Fruit fly (Drosophila melanogaster): ENCODE measurements around the gene CG2218.
A peak's percentile ranks its signal among the peaks of the same experiment; 100 is the strongest.

Gene CG2218

dm6 chr3R:30388215-30388871 is 39.7 kb downstream of the CG2218 start (continued):
- TF ChIP-seq CG1602 (GFP tag; optimal IDR thresholded peaks at IDR 0.05) (peak; percentile 96), CG8944 (GFP tag; optimal IDR thresholded peaks at IDR 0.05) (peak; percentile 97), Poxn (GFP tag; IDR thresholded peaks at IDR 0.05) (peak; percentile 32; the same call in 1 of the 2 replicates), Tbp (GFP tag; optimal IDR thresholded peaks at IDR 0.05) (no peak), da (GFP tag; optimal IDR thresholded peaks at IDR 0.05) (peak; percentile 91), CG15514 (GFP tag; optimal IDR thresholded peaks at IDR 0.05) (peak; percentile 83), CG14965 (GFP tag; optimal IDR thresholded peaks at IDR 0.05; ENCODE audit: borderline replicate concordance) (peak; percentile 85), slp2 (GFP tag; optimal IDR thresholded peaks at IDR 0.05) (peak; percentile 98), CG2120 (GFP tag; optimal IDR thresholded peaks at IDR 0.05) (peak; percentile 97), NC2β (GFP tag; optimal IDR thresholded peaks at IDR 0.05) (peak; percentile 93), gro (GFP tag; optimal IDR thresholded peaks at IDR 0.05) (peak; percentile 96), CG8924 (tag; optimal IDR thresholded peaks at IDR 0.05) (peak; percentile 96), CG2202 (tag; optimal IDR thresholded peaks at IDR 0.05) (peak; percentile 78), gcm (GFP tag; optimal IDR thresholded peaks at IDR 0.05) (peak; percentile 87), CHES-1-like (GFP tag; optimal IDR thresholded peaks at IDR 0.05) (peak; percentile 98), sima (GFP tag; optimal IDR thresholded peaks at IDR 0.05) (peak; percentile 93), CG10274 (GFP tag; optimal IDR thresholded peaks at IDR 0.05) (peak; percentile 95), hb (GFP tag; IDR thresholded peaks at IDR 0.05; ENCODE audit: partially characterized antibody) (no peak), Dp (GFP tag; optimal IDR thresholded peaks at IDR 0.05) (no peak), vvl (GFP tag; IDR thresholded peaks at IDR 0.05) (peak; percentile 91), CG14710 (tag; optimal IDR thresholded peaks at IDR 0.05) (peak; percentile 97), CG12942 (GFP tag; optimal IDR thresholded peaks at IDR 0.05) (peak; percentile 94), crp (GFP tag; optimal IDR thresholded peaks at IDR 0.05) (peak; percentile 26 to 77), sug (tag; optimal IDR thresholded peaks at IDR 0.05) (peak; percentile 94), gt (GFP tag; IDR thresholded peaks at IDR 0.05) (peak; percentile 76), CG8089 (GFP tag; optimal IDR thresholded peaks at IDR 0.05) (peak; percentile 97), Drgx (GFP tag; IDR thresholded peaks at IDR 0.05) (peak; percentile 90), CG3163 (GFP tag; optimal IDR thresholded peaks at IDR 0.05) (no peak), zf30C (GFP tag; optimal IDR thresholded peaks at IDR 0.05) (peak; percentile 4), CoRest (tag; optimal IDR thresholded peaks at IDR 0.05) (peak; percentile 99), CG6765 (GFP tag; optimal IDR thresholded peaks at IDR 0.05) (peak; percentile 94), CG31388 (GFP tag; optimal IDR thresholded peaks at IDR 0.05) (peak; percentile 86), dan (GFP tag; IDR thresholded peaks at IDR 0.05) (peak; percentile 69; the same call in 1 of the 2 replicates), Gsc (GFP tag; IDR thresholded peaks at IDR 0.05) (peak; percentile 82), TFAM (GFP tag; optimal IDR thresholded peaks at IDR 0.05) (peak; percentile 73), CG10959 (GFP tag; IDR thresholded peaks at IDR 0.05) (peak; percentile 80), lola (GFP tag; optimal IDR thresholded peaks at IDR 0.05) (peak in 1 of 3 experiments; percentile 99), Sox100B (GFP tag; optimal IDR thresholded peaks at IDR 0.05) (peak; percentile 99), CG11696 (GFP tag; IDR thresholded peaks at IDR 0.05) (peak; percentile 68; the same call in 1 of the 2 replicates), danr (GFP tag; IDR thresholded peaks at IDR 0.05) (peak; percentile 90), Mes4 (GFP tag; optimal IDR thresholded peaks at IDR 0.05) (peak; percentile 97), CG2199 (GFP tag; IDR thresholded peaks at IDR 0.05) (peak; percentile 54; the same call in 2 of the 3 replicates), CG11398 (GFP tag; optimal IDR thresholded peaks at IDR 0.05) (peak; percentile 97), inv (GFP tag; IDR thresholded peaks at IDR 0.05; ENCODE audit: partially characterized antibody) (no peak), Vsx1 (GFP tag; optimal IDR thresholded peaks at IDR 0.05) (peak; percentile 87), Dip2 (GFP tag; IDR thresholded peaks at IDR 0.05) (peak; percentile 51), CG11695 (GFP tag; IDR thresholded peaks at IDR 0.05) (peak; percentile 92), Ptx1 (GFP tag; IDR thresholded peaks at IDR 0.05) (peak; percentile 91), Camta (GFP tag; optimal IDR thresholded peaks at IDR 0.05) (peak; percentile 98), ro (GFP tag; IDR thresholded peaks at IDR 0.05) (peak; percentile 75)
